Worm (Caenorhabditis elegans): ENCODE data around the gene scl-18.

Gene scl-18

DNA sequence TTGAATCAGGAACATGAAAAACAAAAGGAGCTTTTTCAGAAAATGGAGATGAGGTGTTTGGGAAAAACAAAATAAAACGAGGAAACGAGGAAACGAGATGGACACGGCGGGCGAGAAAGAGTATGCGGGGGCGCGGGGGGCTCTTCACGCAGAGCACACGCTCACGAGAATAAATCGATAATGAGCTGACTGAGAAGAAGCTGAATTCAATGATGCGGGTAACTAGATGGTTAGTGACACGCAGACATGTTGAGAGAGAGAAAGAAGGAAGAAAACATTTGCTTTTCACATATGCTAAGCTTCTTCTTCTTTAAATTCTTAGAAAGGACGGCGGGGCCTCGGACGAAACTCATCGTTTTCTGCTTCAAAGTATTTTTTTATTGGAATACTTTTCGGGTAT is 11.3 kb upstream of the scl-18 start:
- no peak for TF ChIP-seq hlh-8 (tag; optimal IDR thresholded peaks at IDR 0.05)
- TF ChIP-seq dve-1 (tag; optimal IDR thresholded peaks at IDR 0.05) = no peak
- no peak for TF ChIP-seq ceh-24 (tag; optimal IDR thresholded peaks at IDR 0.05)
- no peak for TF ChIP-seq lin-11 (tag; optimal IDR thresholded peaks at IDR 0.05)
- no peak for TF ChIP-seq K02D7.2 (tag; optimal IDR thresholded peaks at IDR 0.05)
- no peak for TF ChIP-seq ref-2 (tag; optimal IDR thresholded peaks at IDR 0.05)
- no peak for TF ChIP-seq ceh-30 (tag; optimal IDR thresholded peaks at IDR 0.05)
- no peak for TF ChIP-seq pat-9 (tag; optimal IDR thresholded peaks at IDR 0.05)
- no peak for TF ChIP-seq sdc-2 (tag; optimal IDR thresholded peaks at IDR 0.05)
- no peak for TF ChIP-seq nhr-232 (tag; optimal IDR thresholded peaks at IDR 0.05)
- no peak for TF ChIP-seq eyg-1 (tag; optimal IDR thresholded peaks at IDR 0.05)
- no peak for TF ChIP-seq rnt-1 (tag; optimal IDR thresholded peaks at IDR 0.05)
- no peak for TF ChIP-seq pag-3 (tag; optimal IDR thresholded peaks at IDR 0.05; ENCODE audit: borderline replicate concordance)
- TF ChIP-seq dmd-4 (tag; optimal IDR thresholded peaks at IDR 0.05; ENCODE audit: borderline replicate concordance) = no peak
- TF ChIP-seq che-1 (tag; optimal IDR thresholded peaks at IDR 0.05) = no peak
- no peak for TF ChIP-seq hlh-30 (tag; optimal IDR thresholded peaks at IDR 0.05; ENCODE audit: insufficient read depth)
- TF ChIP-seq K09A11.1 (tag; optimal IDR thresholded peaks at IDR 0.05; ENCODE audit: insufficient read depth) = no peak
- TF ChIP-seq ceh-9 (tag; optimal IDR thresholded peaks at IDR 0.05) = no peak
- TF ChIP-seq tbx-2 (tag; optimal IDR thresholded peaks at IDR 0.05) = peak; percentile 51
- no peak for TF ChIP-seq hlh-13 (GFP tag; optimal IDR thresholded peaks at IDR 0.05)
- TF ChIP-seq pha-4 (tag; optimal IDR thresholded peaks at IDR 0.05) = no peak
- TF ChIP-seq hlh-15 (tag; optimal IDR thresholded peaks at IDR 0.05) = no peak
- TF ChIP-seq ceh-19 (GFP tag; optimal IDR thresholded peaks at IDR 0.05) = no peak
- no peak for TF ChIP-seq fkh-10 (GFP tag; optimal IDR thresholded peaks at IDR 0.05)
- no peak for TF ChIP-seq fkh-6 (tag; optimal IDR thresholded peaks at IDR 0.05)
- no peak for TF ChIP-seq odd-2 (tag; optimal IDR thresholded peaks at IDR 0.05)
- no peak for TF ChIP-seq unc-55 (GFP tag; optimal IDR thresholded peaks at IDR 0.05)
- no peak for TF ChIP-seq syd-9 (tag; optimal IDR thresholded peaks at IDR 0.05)
- no peak for TF ChIP-seq ceh-2 (tag; optimal IDR thresholded peaks at IDR 0.05)
- TF ChIP-seq nfya-1 (tag; optimal IDR thresholded peaks at IDR 0.05) = peak; percentile 47
- peak; percentile 47 for TF ChIP-seq ceh-18 (tag; optimal IDR thresholded peaks at IDR 0.05)
- TF ChIP-seq pqm-1 (tag; optimal IDR thresholded peaks at IDR 0.05) = no peak
- no peak for TF ChIP-seq ceh-14 (tag; optimal IDR thresholded peaks at IDR 0.05)
- TF ChIP-seq tbx-7 (tag; optimal IDR thresholded peaks at IDR 0.05) = no peak
- no peak for TF ChIP-seq elt-4 (tag; optimal IDR thresholded peaks at IDR 0.05)
- TF ChIP-seq Y22D7AL.16 (tag; optimal IDR thresholded peaks at IDR 0.05) = no peak
- TF ChIP-seq C08G9.2 (tag; optimal IDR thresholded peaks at IDR 0.05) = no peak
- no peak for TF ChIP-seq mec-3 (tag; optimal IDR thresholded peaks at IDR 0.05; ENCODE audit: borderline replicate concordance)
- peak; percentile 92 for TF ChIP-seq unc-42 (tag; optimal IDR thresholded peaks at IDR 0.05)
- no peak for TF ChIP-seq sox-4 (tag; optimal IDR thresholded peaks at IDR 0.05)
- no peak for TF ChIP-seq ceh-6 (GFP tag; optimal IDR thresholded peaks at IDR 0.05)
- no peak for TF ChIP-seq ets-4 (tag; optimal IDR thresholded peaks at IDR 0.05)
- peak; percentile 95 for TF ChIP-seq ceh-48 (tag; optimal IDR thresholded peaks at IDR 0.05)
- no peak for TF ChIP-seq hlh-6 (tag; optimal IDR thresholded peaks at IDR 0.05)
- TF ChIP-seq elt-2 (tag; optimal IDR thresholded peaks at IDR 0.05) = no peak
- no peak for TF ChIP-seq nhr-11 (tag; optimal IDR thresholded peaks at IDR 0.05)
- TF ChIP-seq lim-6 (tag; optimal IDR thresholded peaks at IDR 0.05) = no peak
- no peak for TF ChIP-seq zip-5 (tag; optimal IDR thresholded peaks at IDR 0.05)
- no peak for TF ChIP-seq ceh-22 (tag; optimal IDR thresholded peaks at IDR 0.05)
- TF ChIP-seq sox-2 (GFP tag; IDR thresholded peaks at IDR 0.05) = no peak
- no peak for TF ChIP-seq C38D4.7 (GFP tag; optimal IDR thresholded peaks at IDR 0.05)
- no peak for TF ChIP-seq ahr-1 (tag; optimal IDR thresholded peaks at IDR 0.05)
- no peak for TF ChIP-seq T23F11.4 (GFP tag; optimal IDR thresholded peaks at IDR 0.05)
- peak; percentile 3 for TF ChIP-seq unc-86 (tag; optimal IDR thresholded peaks at IDR 0.05)
